Worm (Caenorhabditis elegans) whole organism, mixed stage, embryonic: ENCODE measurements around the gene dsl-5.

Source experiments
- lsy-2 ChIP-seq: fragments of 150-350 bp; optimal IDR thresholded peaks from 2 replicates; lab custom pipeline; 2014; ENCODE audit warnings: missing biosample characterization, missing genetic modification characterization
- nhr-237 ChIP-seq: fragments of 150-350 bp; optimal IDR thresholded peaks from 2 replicates; lab custom pipeline; 2014; ENCODE audit warnings: missing biosample characterization, missing genetic modification characterization
- pha-4 ChIP-seq: fragments of 150-350 bp; optimal IDR thresholded peaks from 2 replicates; lab custom pipeline; 2018; ENCODE audit warnings: missing biosample characterization, missing genetic modification reagents, missing genetic modification characterization

DNA sequence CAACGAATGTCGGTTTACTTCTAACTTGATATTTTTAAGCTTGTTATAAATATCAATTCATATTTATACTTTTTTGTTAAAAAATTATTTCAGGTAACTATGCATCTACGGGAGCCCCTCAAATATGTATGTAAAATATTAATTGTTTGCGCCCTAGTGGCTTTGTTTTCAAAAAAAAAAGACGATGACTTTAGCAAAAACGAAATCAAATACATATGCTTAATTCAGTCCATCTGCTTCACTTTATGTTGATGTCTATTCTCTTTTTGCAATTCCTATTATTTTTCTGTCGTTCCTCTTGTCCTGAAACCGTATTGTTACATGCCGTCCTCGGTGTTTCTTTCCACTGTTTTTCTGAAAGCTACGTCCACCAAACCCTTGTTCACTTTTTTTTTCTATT is 51.0 kb downstream of the dsl-5 start:
- TF ChIP-seq nhr-237 (tag; lab: Kevin White, UChicago) (no peak), lsy-2 (no peak), pha-4 (tag; lab: Kevin White, UChicago) (no peak)
